Fruit fly (Drosophila melanogaster): Measurements from ENCODE around the gene Rcd4.

Gene Rcd4

dm6 chr2L:8333185-8333584 lies 49.5 kb upstream of the Rcd4 start (continued):
- TF ChIP-seq CG7745 (tag; optimal IDR thresholded peaks at IDR 0.05) (no peak), CG6175 (GFP tag; IDR thresholded peaks at IDR 0.05) (no peak), CG12769 (tag; optimal IDR thresholded peaks at IDR 0.05) (no peak), dan (GFP tag; IDR thresholded peaks at IDR 0.05) (no peak), crp (GFP tag; optimal IDR thresholded peaks at IDR 0.05) (no peak), HLH3B (GFP tag; IDR thresholded peaks at IDR 0.05) (no peak), Chrac-16 (GFP tag; optimal IDR thresholded peaks at IDR 0.05) (no peak), CG18011 (GFP tag; optimal IDR thresholded peaks at IDR 0.05) (no peak), CG13624 (GFP tag; optimal IDR thresholded peaks at IDR 0.05) (no peak), CG1603 (tag; optimal IDR thresholded peaks at IDR 0.05) (no peak), CG3281 (GFP tag; optimal IDR thresholded peaks at IDR 0.05) (peak; percentile 20), Dll (GFP tag; IDR thresholded peaks at IDR 0.05; ENCODE audit: partially characterized antibody) (no peak), Rfx (GFP tag; IDR thresholded peaks at IDR 0.05) (no peak), CG2678 (tag; optimal IDR thresholded peaks at IDR 0.05) (peak; percentile 62), Med (GFP tag) (peak; percentile 65), CG18476 (GFP tag; optimal IDR thresholded peaks at IDR 0.05) (no peak), da (GFP tag; optimal IDR thresholded peaks at IDR 0.05) (no peak), CG14860 (GFP tag; IDR thresholded peaks at IDR 0.05; ENCODE audit: partially characterized antibody) (no peak), CG11695 (GFP tag; IDR thresholded peaks at IDR 0.05) (0 out of 3 replicates have a peak, but pooled peaks have one; percentile 31), twi (tag; optimal IDR thresholded peaks at IDR 0.05) (no peak), B-H1 (GFP tag; IDR thresholded peaks at IDR 0.05) (no peak), CG12071 (GFP tag; optimal IDR thresholded peaks at IDR 0.05) (no peak), CG4360 (GFP tag; IDR thresholded peaks at IDR 0.05) (no peak), az2 (GFP tag; optimal IDR thresholded peaks at IDR 0.05) (no peak), sens-2 (GFP tag; IDR thresholded peaks at IDR 0.05) (no peak), CG9727 (GFP tag; optimal IDR thresholded peaks at IDR 0.05) (peak; percentile 11), crol (GFP tag; IDR thresholded peaks at IDR 0.05) (no peak), CG30403 (GFP tag; optimal IDR thresholded peaks at IDR 0.05) (no peak), Sox102F (GFP tag; optimal IDR thresholded peaks at IDR 0.05) (no peak), kah (GFP tag; optimal IDR thresholded peaks at IDR 0.05) (no peak), fd3F (GFP tag; optimal IDR thresholded peaks at IDR 0.05) (no peak), hth (optimal IDR thresholded peaks at IDR 0.05) (no peak), H2.0 (GFP tag; IDR thresholded peaks at IDR 0.05) (no peak), CG17328 (GFP tag; IDR thresholded peaks at IDR 0.05) (no peak), cwo (GFP tag; optimal IDR thresholded peaks at IDR 0.05) (peak; percentile 12), h (optimal IDR thresholded peaks at IDR 0.05) (no peak), org-1 (GFP tag; optimal IDR thresholded peaks at IDR 0.05) (no peak), Antp (GFP tag; optimal IDR thresholded peaks at IDR 0.05) (no peak), dati (GFP tag; IDR thresholded peaks at IDR 0.05) (no peak), CG4820 (GFP tag; optimal IDR thresholded peaks at IDR 0.05) (no peak), CG15514 (GFP tag; optimal IDR thresholded peaks at IDR 0.05) (no peak), Bteb2 (GFP tag; optimal IDR thresholded peaks at IDR 0.05) (no peak), CG12155 (GFP tag; optimal IDR thresholded peaks at IDR 0.05) (no peak), CG32767 (GFP tag; IDR thresholded peaks at IDR 0.05) (no peak), CG7987 (GFP tag; optimal IDR thresholded peaks at IDR 0.05) (no peak), row (GFP tag; IDR thresholded peaks at IDR 0.05) (0 out of 3 replicates have a peak, but pooled peaks have one; percentile 34), tgo (GFP tag; IDR thresholded peaks at IDR 0.05) (no peak), NC2α (GFP tag; optimal IDR thresholded peaks at IDR 0.05) (no peak), stc (GFP tag; IDR thresholded peaks at IDR 0.05) (no peak), Atf6 (GFP tag; IDR thresholded peaks at IDR 0.05) (peak; percentile 31; the same call in 1 of the 2 replicates), CG7357 (GFP tag; IDR thresholded peaks at IDR 0.05) (no peak), lbe (GFP tag; optimal IDR thresholded peaks at IDR 0.05) (no peak), pho (GFP tag; optimal IDR thresholded peaks at IDR 0.05) (no peak)

Measured in whole organism, embryonic.